Worm (Caenorhabditis elegans): ENCODE results near the gene F10A3.4.

ce11 chrV:16148805-16149204 lies at the start of gene F10A3.4:
- TF ChIP-seq alr-1 (tag; optimal IDR thresholded peaks at IDR 0.05; ENCODE audit: borderline replicate concordance): no peak
- no peak for TF ChIP-seq nhr-76 (tag; optimal IDR thresholded peaks at IDR 0.05)
- TF ChIP-seq nhr-12 (tag; optimal IDR thresholded peaks at IDR 0.05): no peak
- TF ChIP-seq skn-1 (tag; optimal IDR thresholded peaks at IDR 0.05): no peak
- TF ChIP-seq nhr-77 (tag; optimal IDR thresholded peaks at IDR 0.05): no peak
- no peak for TF ChIP-seq unc-62 (GFP tag; optimal IDR thresholded peaks at IDR 0.05)
- TF ChIP-seq F16B12.6 (tag; optimal IDR thresholded peaks at IDR 0.05): no peak
- no peak for TF ChIP-seq lin-35 (GFP tag; optimal IDR thresholded peaks at IDR 0.05)
- no peak for TF ChIP-seq zip-4 (GFP tag; optimal IDR thresholded peaks at IDR 0.05)
- no peak for TF ChIP-seq rnt-1 (tag; optimal IDR thresholded peaks at IDR 0.05)
- TF ChIP-seq mep-1 (tag; optimal IDR thresholded peaks at IDR 0.05): no peak
